Fruit fly (Drosophila melanogaster) whole organism, embryonic: ENCODE measurements around the gene Psa.
A peak's percentile ranks its signal among the peaks of the same experiment; 100 is the strongest.

Experiments used
- Atf3 ChIP-seq: fragments of 200-800 bp; sonication (Bioruptor generic); optimal IDR thresholded peaks from 3 replicates; lab custom pipeline; 2016; ENCODE audit warnings: missing biosample characterization, missing genetic modification characterization
- CG10274 ChIP-seq: fragments of 200-800 bp; sonication (Bioruptor generic); optimal IDR thresholded peaks from 3 replicates; lab custom pipeline; 2017; ENCODE audit warnings: missing biosample characterization, mild to moderate bottlenecking, missing genetic modification characterization
- CG10366 ChIP-seq: fragments of 200-800 bp; sonication (Bioruptor generic); IDR thresholded peaks from 2 replicates; pipeline ENCODE4 v1.3.6; 2022; ENCODE audit warnings: missing biosample characterization, missing genetic modification characterization
- CG10959 ChIP-seq: fragments of 200-800 bp; sonication (Bioruptor generic); IDR thresholded peaks from 2 replicates; pipeline ENCODE4 v1.3.6; 2022; ENCODE audit warnings: missing biosample characterization, missing genetic modification characterization
- CG12744 ChIP-seq: fragments of 200-800 bp; sonication (Bioruptor generic); optimal IDR thresholded peaks from 2 replicates; lab custom pipeline; 2016; ENCODE audit warnings: missing biosample characterization, missing genetic modification characterization
- CG13123 ChIP-seq: fragments of 200-800 bp; sonication (Bioruptor generic); optimal IDR thresholded peaks from 2 replicates; lab custom pipeline; 2016; ENCODE audit warnings: missing biosample characterization, missing genetic modification characterization
- CG14965 ChIP-seq: fragments of 200-800 bp; sonication (Bioruptor generic); optimal IDR thresholded peaks from 2 replicates; lab custom pipeline; 2016; ENCODE audit warnings: missing biosample characterization, missing genetic modification characterization, borderline replicate concordance
- CG1529 ChIP-seq: fragments of 200-800 bp; sonication (Bioruptor generic); optimal IDR thresholded peaks from 3 replicates; lab custom pipeline; 2018; ENCODE audit warnings: missing biosample characterization, missing genetic modification characterization
- CG15479 ChIP-seq: fragments of 200-800 bp; sonication (Bioruptor generic); optimal IDR thresholded peaks from 3 replicates; lab custom pipeline; 2019; ENCODE audit warnings: missing biosample characterization, mild to moderate bottlenecking, missing genetic modification characterization, moderate library complexity
- CG15514 ChIP-seq: fragments of 200-800 bp; sonication (Bioruptor generic); optimal IDR thresholded peaks from 3 replicates; lab custom pipeline; 2017; ENCODE audit warnings: missing biosample characterization, missing genetic modification characterization, mild to moderate bottlenecking, moderate library complexity, missing genetic modification reagents
- CG1603 ChIP-seq: fragments of 200-800 bp; sonication (Bioruptor generic); optimal IDR thresholded peaks from 2 replicates; lab custom pipeline; 2019; ENCODE audit warnings: missing biosample characterization, mild to moderate bottlenecking, missing genetic modification characterization, moderate library complexity
- CG17612 ChIP-seq: fragments of 200-800 bp; sonication (Bioruptor generic); IDR thresholded peaks from 2 replicates; pipeline ENCODE4 v1.3.6; 2022; ENCODE audit warnings: missing biosample characterization, missing genetic modification characterization
- CG3065 ChIP-seq: fragments of 200-800 bp; sonication (Bioruptor generic); optimal IDR thresholded peaks from 2 replicates; lab custom pipeline; 2016; ENCODE audit warnings: missing biosample characterization, missing genetic modification characterization
- CG31388 ChIP-seq: fragments of 200-800 bp; sonication (Bioruptor generic); optimal IDR thresholded peaks from 2 replicates; lab custom pipeline; 2016; ENCODE audit warnings: missing biosample characterization, missing genetic modification characterization
- CG34224 ChIP-seq: fragments of 200-800 bp; sonication (Bioruptor generic); IDR thresholded peaks from 3 replicates; pipeline ENCODE4 v1.3.6; 2022; ENCODE audit warnings: missing biosample characterization, missing genetic modification characterization; ENCODE audit not compliant: partially characterized antibody
- CG4282 ChIP-seq: fragments of 200-800 bp; sonication (Bioruptor generic); optimal IDR thresholded peaks from 2 replicates; lab custom pipeline; 2016; ENCODE audit warnings: missing biosample characterization, missing genetic modification characterization
- CG7271 ChIP-seq: fragments of 200-800 bp; sonication (Bioruptor generic); optimal IDR thresholded peaks from 2 replicates; lab custom pipeline; 2018; ENCODE audit warnings: missing biosample characterization, mild to moderate bottlenecking, missing genetic modification characterization, moderate library complexity
- CG7928 ChIP-seq: fragments of 200-800 bp; sonication (Bioruptor generic); optimal IDR thresholded peaks from 2 replicates; lab custom pipeline; 2017; ENCODE audit warnings: missing biosample characterization, mild to moderate bottlenecking, missing genetic modification characterization
- CG9609 ChIP-seq: fragments of 200-800 bp; sonication (Bioruptor generic); optimal IDR thresholded peaks from 3 replicates; lab custom pipeline; 2016; ENCODE audit warnings: missing biosample characterization, missing genetic modification characterization
- CG9876 ChIP-seq: fragments of 200-800 bp; sonication (Bioruptor generic); optimal IDR thresholded peaks from 2 replicates; lab custom pipeline; 2016; ENCODE audit warnings: missing biosample characterization, missing genetic modification characterization
- Camta ChIP-seq: fragments of 200-800 bp; sonication (Bioruptor generic); optimal IDR thresholded peaks from 2 replicates; lab custom pipeline; 2016; ENCODE audit warnings: missing biosample characterization, missing genetic modification characterization
- Dfd ChIP-seq, 2 experiments: fragments of >200 bp; optimal IDR thresholded peaks; 2 replicates each; lab custom pipeline; 2017; ENCODE audit warnings: missing biosample characterization in 2 of 2, missing genetic modification characterization in 2 of 2
- Dll ChIP-seq: fragments of 200-800 bp; sonication (Bioruptor generic); IDR thresholded peaks from 4 replicates; pipeline ENCODE4 v1.3.6; 2022; ENCODE audit warnings: missing biosample characterization, missing genetic modification characterization; ENCODE audit not compliant: partially characterized antibody
- Fer2 ChIP-seq: fragments of 200-800 bp; sonication (Bioruptor generic); optimal IDR thresholded peaks from 2 replicates; lab custom pipeline; 2018; ENCODE audit warnings: missing biosample characterization, mild to moderate bottlenecking, missing genetic modification characterization, moderate library complexity
- HLHmδ ChIP-seq: fragments of 200-800 bp; sonication (Bioruptor generic); optimal IDR thresholded peaks from 2 replicates; lab custom pipeline; 2018; ENCODE audit warnings: missing biosample characterization, mild to moderate bottlenecking, missing genetic modification characterization, moderate library complexity
- Hey ChIP-seq: fragments of 200-800 bp; sonication (Bioruptor generic); optimal IDR thresholded peaks from 3 replicates; lab custom pipeline; 2018; ENCODE audit warnings: missing biosample characterization, mild to moderate bottlenecking, missing genetic modification characterization
- Nf-YA ChIP-seq: fragments of 200-800 bp; sonication (Bioruptor generic); IDR thresholded peaks from 2 replicates; pipeline ENCODE4 v1.3.6; 2022; ENCODE audit warnings: missing biosample characterization, missing genetic modification characterization
- Nf-YB ChIP-seq: fragments of 200-800 bp; sonication (Bioruptor generic); optimal IDR thresholded peaks from 3 replicates; lab custom pipeline; 2019; ENCODE audit warnings: missing biosample characterization, mild to moderate bottlenecking, missing genetic modification characterization, moderate library complexity
- PHDP ChIP-seq: fragments of 200-800 bp; sonication (Bioruptor generic); optimal IDR thresholded peaks from 3 replicates; lab custom pipeline; 2018; ENCODE audit warnings: missing biosample characterization, mild to moderate bottlenecking, missing genetic modification characterization, moderate library complexity
- Six4 ChIP-seq: fragments of 200-800 bp; sonication (Bioruptor generic); optimal IDR thresholded peaks from 2 replicates; lab custom pipeline; 2016; ENCODE audit warnings: missing biosample characterization, missing genetic modification characterization
- Ssrp ChIP-seq: fragments of 200-800 bp; sonication (Bioruptor generic); optimal IDR thresholded peaks from 2 replicates; lab custom pipeline; 2018; ENCODE audit warnings: missing biosample characterization, mild to moderate bottlenecking, missing genetic modification characterization, moderate library complexity
- Usf ChIP-seq: fragments of 200-800 bp; sonication (Bioruptor generic); optimal IDR thresholded peaks from 2 replicates; lab custom pipeline; 2017; ENCODE audit warnings: missing genotype, missing biosample characterization, missing genetic modification characterization
- ab ChIP-seq: fragments of 200-800 bp; sonication (Bioruptor generic); optimal IDR thresholded peaks from 2 replicates; lab custom pipeline; 2016; ENCODE audit warnings: missing biosample characterization, missing genetic modification characterization
- al ChIP-seq: fragments of 200-800 bp; sonication (Bioruptor generic); IDR thresholded peaks from 2 replicates; pipeline ENCODE4 v1.3.6; 2022; ENCODE audit warnings: missing biosample characterization, missing genetic modification characterization
- hb ChIP-seq: fragments of 200-800 bp; sonication (Bioruptor generic); IDR thresholded peaks from 3 replicates; pipeline ENCODE4 v1.3.6; 2022; ENCODE audit warnings: missing biosample characterization, missing genetic modification characterization; ENCODE audit not compliant: partially characterized antibody
- kay ChIP-seq: fragments of 200-800 bp; sonication (Bioruptor generic); optimal IDR thresholded peaks from 2 replicates; lab custom pipeline; 2016; ENCODE audit warnings: missing biosample characterization, missing genetic modification characterization
- lmd ChIP-seq: fragments of 200-800 bp; sonication (Bioruptor generic); IDR thresholded peaks from 2 replicates; pipeline ENCODE4 v1.3.6; 2022; ENCODE audit warnings: missing biosample characterization, missing genetic modification characterization
- p53 ChIP-seq: fragments of 200-800 bp; sonication (Bioruptor generic); optimal IDR thresholded peaks from 2 replicates; lab custom pipeline; 2016; ENCODE audit warnings: missing biosample characterization, missing genetic modification characterization
- pan ChIP-seq, 4 experiments: fragments of >200 bp in 3 of 4; fragments of 200-800 bp in 1 of 4; sonication (Bioruptor generic) in 1 of 4; optimal IDR thresholded peaks in 3 of 4; IDR thresholded peaks in 1 of 4; 2 replicates each; pipeline versions ENCODE4 v1.3.6 to Lab custom; 2017 to 2022; ENCODE audit warnings: missing biosample characterization in 2 of 4, missing genetic modification characterization in 2 of 4, mixed read lengths in 1 of 4
- pb ChIP-seq: fragments of 200-800 bp; sonication (Bioruptor generic); optimal IDR thresholded peaks from 3 replicates; lab custom pipeline; 2016; ENCODE audit warnings: missing biosample characterization, missing genetic modification characterization
- pzg ChIP-seq: fragments of 200-800 bp; sonication (Bioruptor generic); optimal IDR thresholded peaks from 3 replicates; lab custom pipeline; 2018; ENCODE audit warnings: missing biosample characterization, mild to moderate bottlenecking, missing genetic modification characterization, moderate library complexity
- schlank ChIP-seq: fragments of 200-800 bp; sonication (Bioruptor generic); optimal IDR thresholded peaks from 2 replicates; lab custom pipeline; 2018; ENCODE audit warnings: missing biosample characterization, mild to moderate bottlenecking, missing genetic modification characterization
- shn ChIP-seq: fragments of 200-800 bp; sonication (Bioruptor generic); optimal IDR thresholded peaks from 3 replicates; lab custom pipeline; 2016; ENCODE audit warnings: missing biosample characterization, missing genetic modification characterization
- sisA ChIP-seq: fragments of 200-800 bp; sonication (Bioruptor generic); IDR thresholded peaks from 2 replicates; pipeline ENCODE4 v1.3.6; 2022; ENCODE audit warnings: missing biosample characterization, missing genetic modification characterization
- sna ChIP-seq: fragments of 200-800 bp; sonication (Bioruptor generic); IDR thresholded peaks from 2 replicates; pipeline ENCODE4 v1.3.6; 2022; ENCODE audit warnings: missing biosample characterization, missing genetic modification characterization; ENCODE audit not compliant: partially characterized antibody
- tna ChIP-seq: fragments of 200-800 bp; sonication (Bioruptor generic); IDR thresholded peaks from 2 replicates; pipeline ENCODE4 v1.3.6; 2022; ENCODE audit warnings: missing biosample characterization, missing genetic modification characterization; ENCODE audit not compliant: partially characterized antibody
- zf30C ChIP-seq: fragments of 200-800 bp; sonication (Bioruptor generic); optimal IDR thresholded peaks from 3 replicates; lab custom pipeline; 2018; ENCODE audit warnings: missing biosample characterization, mild to moderate bottlenecking, missing genetic modification characterization

Psa gene

DNA sequence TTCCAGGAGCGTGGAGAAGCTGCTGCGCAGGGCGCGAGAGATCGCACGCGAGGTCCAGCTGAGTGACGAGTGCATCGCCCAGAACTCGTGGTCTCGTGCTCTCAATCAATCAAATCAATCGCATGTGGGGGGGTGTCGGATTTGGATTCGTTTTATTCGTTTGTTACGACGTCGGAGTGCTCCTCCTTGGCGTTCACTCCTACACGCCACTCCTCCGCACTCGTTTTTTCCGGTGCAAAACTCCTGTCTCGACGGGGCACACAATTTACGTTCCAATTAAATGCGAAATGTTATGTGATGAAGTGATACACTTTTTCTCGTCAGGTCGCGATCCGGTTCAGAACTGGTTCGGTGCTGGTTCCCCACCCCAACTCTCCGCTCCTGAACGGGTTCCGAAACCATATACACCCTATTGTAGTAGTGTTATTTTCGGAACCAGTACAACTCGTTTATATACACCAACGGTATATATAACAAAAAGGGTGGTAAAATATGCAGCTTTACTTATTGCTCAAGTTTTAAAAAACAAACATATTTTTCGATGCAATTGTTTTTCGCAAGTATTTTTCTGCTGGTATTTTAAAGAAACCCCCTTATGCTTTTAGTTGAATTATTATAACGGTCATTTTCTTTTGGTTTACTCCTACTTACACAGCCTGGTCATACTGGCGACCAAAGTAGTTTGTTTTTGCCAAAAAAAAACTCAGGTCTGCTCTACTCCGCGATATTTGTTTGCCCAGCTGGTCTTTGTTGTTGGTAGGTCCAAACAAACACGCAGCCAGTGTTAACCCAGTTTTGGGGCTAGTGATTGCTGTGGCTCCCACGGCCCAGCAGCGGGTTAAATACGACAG lies 34.1 kb downstream of the Psa start, which contains the start of the genes CG12091 and pns (continued):
- TF ChIP-seq CG15479 (GFP tag; lab: Kevin White, UChicago) (no peak), CG10959 (0 out of 2 replicates have a peak, but pooled peaks have one; percentile 27), CG14965 (no peak), CG10274 (GFP tag; lab: Kevin White, UChicago) (no peak), Nf-YA (GFP tag; lab: Robert Waterston, UW) (0 out of 2 replicates have a peak, but pooled peaks have one; percentile 20), Usf (GFP tag; lab: Kevin White, UChicago) (peak; percentile 15), CG15514 (GFP tag; lab: Kevin White, UChicago) (peak; percentile 100), CG1529 (GFP tag; lab: Kevin White, UChicago) (peak; percentile 16), Hey (tag; lab: Kevin White, UChicago) (no peak), kay (GFP tag; lab: Kevin White, UChicago) (peak; percentile 57), CG9609 (peak; percentile 65), schlank (tag; lab: Kevin White, UChicago) (no peak), Dll (GFP tag; lab: Robert Waterston, UW) (peak; percentile 41; the same call in 1 of the 4 replicates), PHDP (tag; lab: Kevin White, UChicago) (peak; percentile 70), Nf-YB (GFP tag; lab: Kevin White, UChicago) (peak; percentile 32), sna (GFP tag; lab: Robert Waterston, UW) (peak; percentile 40; the same call in 1 of the 2 replicates), CG3065 (GFP tag; lab: Kevin White, UChicago) (peak; percentile 35), CG1603 (tag; lab: Kevin White, UChicago) (no peak), hb (no peak), HLHmδ (GFP tag; lab: Kevin White, UChicago) (peak; percentile 71), CG17612 (GFP tag; lab: Robert Waterston, UW) (no peak), Fer2 (tag; lab: Kevin White, UChicago) (peak; percentile 13), Camta (GFP tag; lab: Kevin White, UChicago) (peak; percentile 67), CG7271 (peak; percentile 52), CG10366 (GFP tag; lab: Robert Waterston, UW) (peak; percentile 77), CG34224 (no peak), pzg (GFP tag; lab: Kevin White, UChicago) (peak; percentile 96), Dfd (GFP tag; optimal IDR thresholded peaks at IDR 0.05; lab: Kevin White, UChicago) (no peak), Atf3 (peak; percentile 41), p53 (GFP tag; lab: Kevin White, UChicago) (peak; percentile 58), CG12744 (GFP tag; lab: Kevin White, UChicago) (peak; percentile 30), Six4 (GFP tag; lab: Kevin White, UChicago) (peak; percentile 43), CG13123 (GFP tag; lab: Kevin White, UChicago) (peak; percentile 46), shn (GFP tag; lab: Kevin White, UChicago) (peak; percentile 56), pan (optimal IDR thresholded peaks at IDR 0.05; lab: Kevin White, UChicago) (no peak), pan (GFP tag; optimal IDR thresholded peaks at IDR 0.05 in 1 of 2, IDR thresholded peaks at IDR 0.05 in 1 of 2) (peak in 1 of 2 experiments; percentile 57), lmd (GFP tag; lab: Robert Waterston, UW) (peak; percentile 60; the same call in 1 of the 2 replicates), CG9876 (GFP tag; lab: Kevin White, UChicago) (peak; percentile 64), Ssrp (tag; lab: Kevin White, UChicago) (peak; percentile 28), sisA (no peak; the same call in 1 of the 2 replicates), tna (GFP tag; lab: Robert Waterston, UW) (no peak), CG31388 (GFP tag; lab: Kevin White, UChicago) (peak; percentile 20), ab (no peak), CG7928 (GFP tag; lab: Kevin White, UChicago) (peak; percentile 58), zf30C (peak; percentile 12), CG4282 (GFP tag; lab: Kevin White, UChicago) (peak; percentile 61), pb (peak; percentile 45), al (peak; percentile 42; the same call in 1 of the 2 replicates)
